Worm (Caenorhabditis elegans) whole organism, late embryonic: ENCODE data around the gene far-6.
A peak's percentile ranks its signal among the peaks of the same experiment; 100 is the strongest.

Experiments used
- F13H6.1 ChIP-seq: sonication (generic microtip); optimal IDR thresholded peaks from 2 replicates; lab custom pipeline; 2016; ENCODE audit warnings: missing genetic modification characterization, missing compliant biosample characterization
- K02D7.2 ChIP-seq: sonication (generic microtip); optimal IDR thresholded peaks from 2 replicates; lab custom pipeline; 2017; ENCODE audit warnings: mild to moderate bottlenecking, missing genetic modification characterization, missing compliant biosample characterization
- T23F11.4 ChIP-seq: fragments of 200-800 bp; sonication (Bioruptor generic); optimal IDR thresholded peaks from 2 replicates; lab custom pipeline; 2018; ENCODE audit warnings: mild to moderate bottlenecking, missing genetic modification characterization, missing compliant biosample characterization
- Y22D7AL.16 ChIP-seq: sonication (generic microtip); optimal IDR thresholded peaks from 2 replicates; lab custom pipeline; 2016; ENCODE audit warnings: missing genetic modification characterization, missing compliant biosample characterization
- ama-1 ChIP-seq: fragments of 150-350 bp; optimal IDR thresholded peaks from 2 replicates; lab custom pipeline; 2014
- ceh-14 ChIP-seq: sonication (generic microtip); optimal IDR thresholded peaks from 2 replicates; lab custom pipeline; 2016; ENCODE audit warnings: missing genotype, missing genetic modification characterization, missing compliant biosample characterization
- ceh-19 ChIP-seq: fragments of 200-800 bp; sonication (Bioruptor generic); optimal IDR thresholded peaks from 2 replicates; lab custom pipeline; 2018; ENCODE audit warnings: mild to moderate bottlenecking, missing genetic modification characterization, missing compliant biosample characterization
- ceh-24 ChIP-seq: sonication (generic microtip); optimal IDR thresholded peaks from 2 replicates; lab custom pipeline; 2016; ENCODE audit warnings: mild to moderate bottlenecking, missing genetic modification characterization, missing compliant biosample characterization
- ceh-30 ChIP-seq: fragments of 150-350 bp; optimal IDR thresholded peaks from 2 replicates; lab custom pipeline; 2014; ENCODE audit warnings: missing biosample characterization, missing genetic modification characterization
- ceh-48 ChIP-seq: sonication (generic microtip); optimal IDR thresholded peaks from 2 replicates; lab custom pipeline; 2016; ENCODE audit warnings: missing genetic modification characterization, inconsistent platforms, missing compliant biosample characterization
- ceh-6 ChIP-seq: fragments of 200-800 bp; sonication (Bioruptor generic); optimal IDR thresholded peaks from 2 replicates; lab custom pipeline; 2018; ENCODE audit warnings: mild to moderate bottlenecking, missing genetic modification characterization, missing compliant biosample characterization
- dmd-4 ChIP-seq: sonication (generic microtip); optimal IDR thresholded peaks from 2 replicates; lab custom pipeline; 2016; ENCODE audit warnings: borderline replicate concordance, missing genetic modification characterization, missing compliant biosample characterization
- dve-1 ChIP-seq: sonication (generic microtip); optimal IDR thresholded peaks from 2 replicates; lab custom pipeline; 2017; ENCODE audit warnings: antibody characterized with exemption, mild to moderate bottlenecking, missing genetic modification characterization, missing compliant biosample characterization
- elt-2 ChIP-seq: sonication (generic microtip); optimal IDR thresholded peaks from 2 replicates; lab custom pipeline; 2016; ENCODE audit warnings: missing genetic modification reagents, missing genetic modification characterization, missing compliant biosample characterization
- elt-4 ChIP-seq: sonication (generic microtip); optimal IDR thresholded peaks from 2 replicates; lab custom pipeline; 2016; ENCODE audit warnings: missing genetic modification characterization, missing compliant biosample characterization
- fax-1 ChIP-seq: sonication (generic microtip); optimal IDR thresholded peaks from 2 replicates; lab custom pipeline; 2016; ENCODE audit warnings: missing genotype, missing genetic modification characterization, missing compliant biosample characterization
- fkh-10 ChIP-seq: fragments of 150-350 bp; optimal IDR thresholded peaks from 2 replicates; lab custom pipeline; 2014; ENCODE audit warnings: missing biosample characterization, missing genetic modification reagents, missing genetic modification characterization
- fkh-6 ChIP-seq: sonication (generic microtip); optimal IDR thresholded peaks from 2 replicates; lab custom pipeline; 2016; ENCODE audit warnings: missing genetic modification characterization, missing compliant biosample characterization
- hlh-6 ChIP-seq: sonication (generic microtip); optimal IDR thresholded peaks from 2 replicates; lab custom pipeline; 2016; ENCODE audit warnings: missing genotype, missing genetic modification characterization, missing compliant biosample characterization
- hlh-8 ChIP-seq: sonication (generic microtip); optimal IDR thresholded peaks from 2 replicates; lab custom pipeline; 2016; ENCODE audit warnings: missing genotype, missing genetic modification characterization, missing compliant biosample characterization
- lin-11 ChIP-seq: fragments of 200-800 bp; sonication (Bioruptor generic); optimal IDR thresholded peaks from 2 replicates; lab custom pipeline; 2018; ENCODE audit warnings: mild to moderate bottlenecking, missing genetic modification characterization, missing compliant biosample characterization
- nfya-1 ChIP-seq: sonication (generic microtip); optimal IDR thresholded peaks from 2 replicates; lab custom pipeline; 2017; ENCODE audit warnings: missing genetic modification characterization, mild to moderate bottlenecking, missing compliant biosample characterization, antibody characterized with exemption, moderate library complexity
- nhr-11 ChIP-seq: fragments of 150-350 bp; optimal IDR thresholded peaks from 2 replicates; lab custom pipeline; 2014; ENCODE audit warnings: missing biosample characterization, missing genetic modification characterization
- odd-2 ChIP-seq: sonication (generic microtip); optimal IDR thresholded peaks from 2 replicates; lab custom pipeline; 2017; ENCODE audit warnings: antibody characterized with exemption, mild to moderate bottlenecking, missing genetic modification characterization, missing compliant biosample characterization
- pag-3 ChIP-seq: sonication (generic microtip); optimal IDR thresholded peaks from 2 replicates; lab custom pipeline; 2016; ENCODE audit warnings: missing compliant biosample characterization, missing genetic modification characterization, borderline replicate concordance
- pat-9 ChIP-seq: fragments of 200-800 bp; sonication (Bioruptor generic); optimal IDR thresholded peaks from 2 replicates; lab custom pipeline; 2018; ENCODE audit warnings: mild to moderate bottlenecking, missing genetic modification characterization, moderate library complexity, missing compliant biosample characterization
- pax-1 ChIP-seq: fragments of 150-350 bp; optimal IDR thresholded peaks from 2 replicates; lab custom pipeline; 2014; ENCODE audit warnings: missing biosample characterization, missing genetic modification characterization
- pqm-1 ChIP-seq: sonication (generic microtip); optimal IDR thresholded peaks from 2 replicates; lab custom pipeline; 2016; ENCODE audit warnings: missing genetic modification characterization, missing compliant biosample characterization
- pros-1 ChIP-seq: fragments of 150-350 bp; optimal IDR thresholded peaks from 2 replicates; lab custom pipeline; 2014; ENCODE audit warnings: missing biosample characterization, missing genetic modification reagents, missing genetic modification characterization
- ref-2 ChIP-seq: sonication (generic microtip); optimal IDR thresholded peaks from 2 replicates; lab custom pipeline; 2016; ENCODE audit warnings: missing genetic modification characterization, missing compliant biosample characterization
- rnt-1 ChIP-seq: sonication (generic microtip); optimal IDR thresholded peaks from 2 replicates; lab custom pipeline; 2016; ENCODE audit warnings: missing genetic modification characterization, missing compliant biosample characterization
- sox-2 ChIP-seq: fragments of 200-800 bp; sonication (Bioruptor generic); IDR thresholded peaks from 2 replicates; pipeline ENCODE4 v1.3.6; 2022; ENCODE audit warnings: missing genetic modification reagents, missing genetic modification characterization, missing compliant biosample characterization
- syd-9 ChIP-seq: sonication (generic microtip); optimal IDR thresholded peaks from 2 replicates; lab custom pipeline; 2016; ENCODE audit warnings: mild to moderate bottlenecking, missing genetic modification characterization, moderate library complexity, missing compliant biosample characterization
- tbx-2 ChIP-seq: sonication (generic microtip); optimal IDR thresholded peaks from 2 replicates; lab custom pipeline; 2016; ENCODE audit warnings: missing genetic modification characterization, missing compliant biosample characterization
- unc-3 ChIP-seq, 2 experiments: fragments of 200-800 bp in 1 of 2; sonication (Bioruptor generic) in 1 of 2; sonication (generic microtip) in 1 of 2; conservative IDR thresholded peaks in 1 of 2; optimal IDR thresholded peaks in 1 of 2; 2 replicates each; pipeline versions ENCODE4 v1.3.6 to Lab custom; 2016 to 2022; ENCODE audit warnings: missing compliant biosample characterization in 2 of 2, missing genetic modification characterization in 2 of 2, missing genetic modification reagents in 1 of 2
- unc-55 ChIP-seq: sonication (generic microtip); optimal IDR thresholded peaks from 2 replicates; lab custom pipeline; 2017; ENCODE audit warnings: missing biosample characterization, missing genetic modification reagents, missing genetic modification characterization

The far-6 gene

DNA sequence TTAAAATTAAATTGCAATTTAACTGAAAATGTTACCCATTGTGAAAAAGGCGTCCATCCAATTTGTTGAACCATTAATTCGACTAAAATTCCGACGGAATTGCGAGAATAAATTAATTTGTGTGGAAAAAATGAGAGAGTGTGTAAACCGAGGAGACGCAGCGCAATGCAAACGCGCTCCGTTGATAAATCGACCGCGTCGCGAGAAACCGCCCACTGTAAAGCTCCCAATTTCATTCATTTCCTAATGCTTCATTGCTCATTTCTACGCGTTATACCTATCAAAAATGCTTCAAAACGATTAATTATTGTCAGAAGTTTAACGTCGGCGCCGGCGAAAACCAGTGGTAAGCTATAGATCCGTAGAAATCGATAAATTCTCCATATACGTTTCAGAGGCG, 30.4 kb upstream of the far-6 start, which contains the start of the genes Y67H2A.2 and micu-1 (continued):
- TF ChIP-seq dmd-4 (tag; lab: Kevin White, UChicago) (no peak), ceh-14 (peak; percentile 78)

- TF ChIP-seq T23F11.4 (GFP tag; lab: Kevin White, UChicago): no peak
- no peak for TF ChIP-seq nhr-11 (tag; lab: Kevin White, UChicago)
- no peak for TF ChIP-seq fkh-6
- no peak for TF ChIP-seq tbx-2 (tag; lab: Kevin White, UChicago)
- no peak for TF ChIP-seq pros-1
- no peak for TF ChIP-seq odd-2 (tag; lab: Kevin White, UChicago)
Observed at ce11 chrIV:13299648-13300047, 28.5 kb upstream of the far-6 start.

DNA sequence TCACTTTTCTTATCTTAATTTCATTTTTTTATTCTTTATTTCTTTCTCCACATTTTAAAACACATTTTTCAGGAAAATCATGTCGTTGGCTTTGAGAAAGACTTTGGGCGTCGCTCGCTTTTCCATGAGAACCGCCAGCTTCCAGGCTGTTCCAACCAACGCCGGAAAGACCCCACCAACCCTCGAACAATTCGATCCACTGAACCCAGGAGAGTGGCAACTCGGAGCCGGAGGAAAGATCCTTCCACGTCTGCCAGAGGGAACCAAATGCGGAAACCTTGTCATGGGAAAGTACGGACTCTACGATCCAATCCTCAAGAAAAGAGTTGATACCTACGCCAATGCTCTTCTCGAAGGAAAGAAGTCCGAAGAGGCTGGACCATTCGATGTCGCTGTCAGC, 28.1 kb upstream of the far-6 start, which contains the start of gene kdp-1:
kdp-1 (plus strand) TSS at position 80 of the 400 bp plus-strand sequence.
- TF ChIP-seq K02D7.2 (tag; lab: Kevin White, UChicago) (no peak), ceh-30 (tag; lab: Kevin White, UChicago) (no peak), ceh-6 (GFP tag; lab: Kevin White, UChicago) (no peak), ref-2 (tag; lab: Kevin White, UChicago) (no peak), ceh-24 (tag; lab: Kevin White, UChicago) (no peak), unc-3 (GFP tag; conservative IDR thresholded peaks at IDR 0.05; lab: Robert Waterston, UW) (no peak), unc-3 (tag; optimal IDR thresholded peaks at IDR 0.05; lab: Kevin White, UChicago) (no peak), tbx-2 (tag; lab: Kevin White, UChicago) (no peak), ama-1 (lab: Kevin White, UChicago) (no peak), elt-4 (no peak), ceh-48 (tag; lab: Kevin White, UChicago) (no peak), pag-3 (no peak), pros-1 (no peak), dve-1 (tag; lab: Kevin White, UChicago) (no peak), fkh-10 (GFP tag; lab: Kevin White, UChicago) (no peak)

DNA sequence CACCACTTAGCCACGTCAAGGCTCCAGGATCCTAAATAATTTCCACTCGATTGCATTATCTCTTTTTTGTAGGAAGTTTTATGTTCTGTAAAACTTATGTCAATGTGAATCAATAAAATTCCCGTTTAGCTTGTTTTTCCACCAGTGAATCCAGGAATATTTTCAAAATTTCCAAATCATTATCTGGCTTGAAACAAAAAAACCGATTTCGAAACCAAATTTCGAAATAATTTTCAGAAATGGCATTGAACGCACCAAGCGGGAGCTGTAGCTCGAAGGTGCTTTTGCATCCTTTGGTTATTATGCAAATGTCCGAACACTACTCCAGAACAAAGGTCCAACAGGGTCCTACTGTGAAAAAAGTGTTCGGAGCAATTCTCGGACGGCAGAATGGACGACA, 27.6 kb upstream of the far-6 start, which contains the start of gene csn-6:
csn-6 (plus strand) TSS at position 234 of the 400 bp plus-strand sequence.
- TF ChIP-seq F13H6.1 (tag; lab: Kevin White, UChicago) (no peak), fkh-10 (GFP tag; lab: Kevin White, UChicago) (no peak), nfya-1 (no peak), pax-1 (tag; lab: Kevin White, UChicago) (no peak), pqm-1 (tag; lab: Kevin White, UChicago) (no peak), fax-1 (tag; lab: Kevin White, UChicago) (no peak), sox-2 (GFP tag; lab: Robert Waterston, UW) (no peak), lin-11 (no peak), unc-55 (GFP tag; lab: Kevin White, UChicago) (no peak), rnt-1 (tag; lab: Kevin White, UChicago) (no peak), elt-2 (tag; lab: Kevin White, UChicago) (no peak), hlh-6 (tag; lab: Kevin White, UChicago) (no peak), ceh-19 (GFP tag; lab: Kevin White, UChicago) (no peak), unc-3 (GFP tag; conservative IDR thresholded peaks at IDR 0.05; lab: Robert Waterston, UW) (no peak), unc-3 (tag; optimal IDR thresholded peaks at IDR 0.05; lab: Kevin White, UChicago) (no peak), Y22D7AL.16 (tag; lab: Kevin White, UChicago) (no peak), elt-4 (no peak), dve-1 (tag; lab: Kevin White, UChicago) (no peak), ceh-24 (tag; lab: Kevin White, UChicago) (no peak), syd-9 (tag; lab: Kevin White, UChicago) (no peak)

ce11 chrIV:13303442-13303841, 24.7 kb upstream of the far-6 start, which contains the start of gene Y67H2A.7:
TSS of gene Y67H2A.7 (plus strand) at chrIV:13303742.
- TF ChIP-seq pat-9 (tag; lab: Kevin White, UChicago): no peak
- no peak for TF ChIP-seq hlh-8 (tag; lab: Kevin White, UChicago)
- no peak for TF ChIP-seq pax-1 (tag; lab: Kevin White, UChicago)
- TF ChIP-seq ceh-14: no peak
